Worm (Caenorhabditis elegans) whole organism, L2 larva: ENCODE results near the gene fbxl-3.

Source experiments
- R02D3.7 ChIP-seq: fragments of 150-350 bp; optimal IDR thresholded peaks from 2 replicates; lab custom pipeline; 2014; ENCODE audit warnings: missing biosample characterization, missing genetic modification characterization
- aly-2 ChIP-seq: fragments of 150-350 bp; optimal IDR thresholded peaks from 2 replicates; lab custom pipeline; 2014; ENCODE audit warnings: missing biosample characterization, missing genetic modification characterization
- ama-1 ChIP-seq: fragments of 150-350 bp; optimal IDR thresholded peaks from 2 replicates; lab custom pipeline; 2018; ENCODE audit warnings: inconsistent platforms
- blmp-1 ChIP-seq: sonication (generic microtip); optimal IDR thresholded peaks from 2 replicates; lab custom pipeline; 2017; ENCODE audit warnings: missing genetic modification characterization, mild to moderate bottlenecking, missing compliant biosample characterization, antibody characterized with exemption, moderate library complexity; ENCODE audit not compliant: insufficient read depth
- ceh-16 ChIP-seq: fragments of 150-350 bp; optimal IDR thresholded peaks from 2 replicates; lab custom pipeline; 2014; ENCODE audit warnings: missing biosample characterization, missing genetic modification characterization
- egl-27 ChIP-seq: sonication (generic microtip); optimal IDR thresholded peaks from 3 replicates; lab custom pipeline; 2017; ENCODE audit warnings: missing biosample characterization, missing genetic modification reagents, missing genetic modification characterization
- elt-1 ChIP-seq: fragments of 150-350 bp; optimal IDR thresholded peaks from 2 replicates; lab custom pipeline; 2014; ENCODE audit warnings: missing biosample characterization, missing genetic modification characterization
- gmeb-1 ChIP-seq: fragments of 150-350 bp; optimal IDR thresholded peaks from 2 replicates; lab custom pipeline; 2014; ENCODE audit warnings: missing biosample characterization, missing genetic modification characterization
- lin-11 ChIP-seq: fragments of 150-350 bp; sonication (generic microtip); optimal IDR thresholded peaks from 2 replicates; lab custom pipeline; 2014; ENCODE audit warnings: missing biosample characterization, missing genetic modification characterization, inconsistent platforms, mixed read lengths
- lin-39 ChIP-seq: fragments of 150-350 bp; optimal IDR thresholded peaks from 2 replicates; lab custom pipeline; 2014; ENCODE audit warnings: missing biosample characterization, missing genetic modification reagents, missing genetic modification characterization
- lsy-2 ChIP-seq, 2 experiments: fragments of 150-350 bp in 1 of 2; sonication (generic microtip) in 1 of 2; optimal IDR thresholded peaks; 2 replicates each; lab custom pipeline; 2014 to 2017; ENCODE audit warnings: missing biosample characterization in 2 of 2, missing genetic modification characterization in 2 of 2
- mab-5 ChIP-seq: fragments of 150-350 bp; optimal IDR thresholded peaks from 2 replicates; lab custom pipeline; 2014; ENCODE audit warnings: missing biosample characterization, missing genetic modification characterization
- mbf-1 ChIP-seq: sonication (generic microtip); optimal IDR thresholded peaks from 2 replicates; lab custom pipeline; 2017; ENCODE audit warnings: missing biosample characterization, missing genetic modification characterization
- nhr-10 ChIP-seq: sonication (generic microtip); optimal IDR thresholded peaks from 2 replicates; lab custom pipeline; 2017; ENCODE audit warnings: missing biosample characterization, missing genetic modification characterization
- nhr-11 ChIP-seq: fragments of 150-350 bp; optimal IDR thresholded peaks from 2 replicates; lab custom pipeline; 2014; ENCODE audit warnings: missing biosample characterization, missing genetic modification characterization
- nhr-12 ChIP-seq: fragments of 150-350 bp; optimal IDR thresholded peaks from 2 replicates; lab custom pipeline; 2014; ENCODE audit warnings: missing biosample characterization, missing genetic modification characterization
- nhr-129 ChIP-seq: fragments of 150-350 bp; optimal IDR thresholded peaks from 2 replicates; lab custom pipeline; 2014; ENCODE audit warnings: missing biosample characterization, missing genetic modification characterization
- nhr-21 ChIP-seq: fragments of 150-350 bp; optimal IDR thresholded peaks from 2 replicates; lab custom pipeline; 2014; ENCODE audit warnings: missing biosample characterization, missing genetic modification characterization
- nhr-23 ChIP-seq: fragments of 150-350 bp; optimal IDR thresholded peaks from 2 replicates; lab custom pipeline; 2014; ENCODE audit warnings: missing biosample characterization, missing genetic modification reagents, missing genetic modification characterization
- nhr-237 ChIP-seq: fragments of 150-350 bp; optimal IDR thresholded peaks from 2 replicates; lab custom pipeline; 2014; ENCODE audit warnings: missing biosample characterization, missing genetic modification characterization
- nhr-25 ChIP-seq: fragments of 150-350 bp; sonication (generic microtip); optimal IDR thresholded peaks from 3 replicates; lab custom pipeline; 2014; ENCODE audit warnings: missing biosample characterization, missing genetic modification characterization
- nhr-6 ChIP-seq: fragments of 150-350 bp; optimal IDR thresholded peaks from 2 replicates; lab custom pipeline; 2014; ENCODE audit warnings: missing biosample characterization, missing genetic modification characterization
- nhr-77 ChIP-seq: fragments of 150-350 bp; optimal IDR thresholded peaks from 2 replicates; lab custom pipeline; 2014; ENCODE audit warnings: missing biosample characterization, missing genetic modification characterization
- sem-4 ChIP-seq: fragments of 150-350 bp; optimal IDR thresholded peaks from 2 replicates; lab custom pipeline; 2014; ENCODE audit warnings: missing biosample characterization, missing genetic modification reagents, missing genetic modification characterization
- sma-3 ChIP-seq: sonication (generic microtip); optimal IDR thresholded peaks from 2 replicates; lab custom pipeline; 2016; ENCODE audit warnings: missing genetic modification reagents, missing genetic modification characterization, missing compliant biosample characterization
- sma-9 ChIP-seq, 2 experiments: fragments of 150-350 bp in 1 of 2; sonication (generic microtip) in 1 of 2; optimal IDR thresholded peaks; 2 replicates each; lab custom pipeline; 2014 to 2016; ENCODE audit warnings: missing genetic modification characterization in 2 of 2, mild to moderate bottlenecking in 1 of 2, missing biosample characterization in 1 of 2, missing compliant biosample characterization in 1 of 2, missing genetic modification reagents in 1 of 2, moderate library complexity in 1 of 2
- snpc-4 ChIP-seq: fragments of 150-350 bp; optimal IDR thresholded peaks from 2 replicates; lab custom pipeline; 2014; ENCODE audit warnings: missing biosample characterization, missing genetic modification characterization
- unc-39 ChIP-seq: fragments of 150-350 bp; optimal IDR thresholded peaks from 2 replicates; lab custom pipeline; 2014; ENCODE audit warnings: missing biosample characterization, missing genetic modification characterization
- unc-55 ChIP-seq: fragments of 150-350 bp; sonication (generic microtip); optimal IDR thresholded peaks from 3 replicates; lab custom pipeline; 2014; ENCODE audit warnings: missing biosample characterization, missing genetic modification reagents, missing genetic modification characterization
- unc-62 ChIP-seq: fragments of 150-350 bp; optimal IDR thresholded peaks from 2 replicates; lab custom pipeline; 2014; ENCODE audit warnings: missing biosample characterization, missing genetic modification reagents, missing genetic modification characterization
- zag-1 ChIP-seq: fragments of 150-350 bp; optimal IDR thresholded peaks from 2 replicates; lab custom pipeline; 2014; ENCODE audit warnings: missing biosample characterization, missing genetic modification characterization
- ztf-1 ChIP-seq: fragments of 200-800 bp; sonication (Bioruptor generic); conservative IDR thresholded peaks from 2 replicates; pipeline ENCODE4 v1.3.6; 2022; ENCODE audit warnings: missing genetic modification characterization, missing compliant biosample characterization
- ztf-4 ChIP-seq: fragments of 150-350 bp; optimal IDR thresholded peaks from 2 replicates; lab custom pipeline; 2014; ENCODE audit warnings: missing biosample characterization, missing genetic modification characterization

Gene fbxl-3

ce11 chrII:5398779-5399178, at the start of gene fbxl-3:
Gene fbxl-3, minus strand, starts transcription at chrII:5398902.
- TF ChIP-seq elt-1 (tag; lab: Kevin White, UChicago) (no peak), zag-1 (tag; lab: Kevin White, UChicago) (no peak), mab-5 (tag; lab: Kevin White, UChicago) (no peak), ztf-4 (no peak), nhr-237 (no peak), unc-39 (tag; lab: Kevin White, UChicago) (no peak), lin-39 (tag; lab: Kevin White, UChicago) (no peak)

- no peak for TF ChIP-seq nhr-12 (tag; lab: Kevin White, UChicago)
- TF ChIP-seq nhr-77 (tag; lab: Kevin White, UChicago) = no peak
- no peak for TF ChIP-seq aly-2 (tag; lab: Kevin White, UChicago)
- no peak for TF ChIP-seq lsy-2 (tag; optimal IDR thresholded peaks at IDR 0.05; lab: Kevin White, UChicago)
- TF ChIP-seq mab-5 (tag; lab: Kevin White, UChicago) = no peak
Measured at ce11 chrII:5447381-5447780, 48.7 kb upstream of the fbxl-3 start, which contains the start of gene cex-1. Gene cex-1, plus strand, starts transcription at chrII:5447681.

ce11 chrII:5446506-5446905, 47.8 kb upstream of the fbxl-3 start, which contains the start of gene nmr-1:
Gene nmr-1, minus strand, starts transcription at chrII:5446606.
- TF ChIP-seq nhr-25 (tag; lab: Kevin White, UChicago) (no peak), nhr-21 (tag; lab: Kevin White, UChicago) (no peak), ceh-16 (tag; lab: Kevin White, UChicago) (no peak)

- TF ChIP-seq zag-1 (tag; lab: Kevin White, UChicago) (no peak), snpc-4 (tag; lab: Kevin White, UChicago) (no peak), blmp-1 (no peak), sem-4 (tag; lab: Kevin White, UChicago) (no peak), nhr-129 (tag; lab: Kevin White, UChicago) (no peak), nhr-10 (no peak)
Measured at ce11 chrII:5437586-5437985, 38.9 kb upstream of the fbxl-3 start, which contains the start of gene F07F6.1. Gene F07F6.1, plus strand, starts transcription at chrII:5437886.

- no peak for TF ChIP-seq snpc-4 (tag; lab: Kevin White, UChicago)
- no peak for TF ChIP-seq lin-11 (tag; lab: Kevin White, UChicago)
- TF ChIP-seq ztf-4 = no peak
- TF ChIP-seq ztf-1 = no peak
- no peak for TF ChIP-seq sma-9 (GFP tag; optimal IDR thresholded peaks at IDR 0.05; lab: Kevin White, UChicago)
- TF ChIP-seq sma-9 (tag; optimal IDR thresholded peaks at IDR 0.05; lab: Kevin White, UChicago) = no peak
- TF ChIP-seq lsy-2 (tag; optimal IDR thresholded peaks at IDR 0.05; lab: Kevin White, UChicago) = no peak
- TF ChIP-seq nhr-23 (tag; lab: Kevin White, UChicago) = no peak
- no peak for TF ChIP-seq unc-62 (GFP tag; lab: Kevin White, UChicago)
- TF ChIP-seq nhr-10 = no peak
- TF ChIP-seq sma-3 = no peak
- no peak for TF ChIP-seq R02D3.7 (tag; lab: Kevin White, UChicago)
- no peak for TF ChIP-seq nhr-6 (tag; lab: Kevin White, UChicago)
- TF ChIP-seq ama-1 (lab: Kevin White, UChicago) = no peak
- no peak for TF ChIP-seq ceh-16 (tag; lab: Kevin White, UChicago)
Measured at ce11 chrII:5436833-5437232, 38.1 kb upstream of the fbxl-3 start, which contains the start of gene dct-5. Gene dct-5, minus strand, starts transcription at chrII:5436933.

- no peak for TF ChIP-seq gmeb-1 (tag; lab: Kevin White, UChicago)
- no peak for TF ChIP-seq nhr-237
- no peak for TF ChIP-seq egl-27 (tag; lab: Kevin White, UChicago)
- TF ChIP-seq sem-4 (tag; lab: Kevin White, UChicago) = no peak
- no peak for TF ChIP-seq nhr-11
- TF ChIP-seq mbf-1 (tag; lab: Kevin White, UChicago) = no peak
- TF ChIP-seq unc-55 (GFP tag; lab: Kevin White, UChicago) = no peak
Measured at ce11 chrII:5433069-5433468, 34.4 kb upstream of the fbxl-3 start, which contains the start of gene srx-114. Gene srx-114, minus strand, starts transcription at chrII:5433169.
